Worm (Caenorhabditis elegans) whole organism, young adult: ENCODE data around the gene ZK154.4.

Experiments used
- F22D6.2 ChIP-seq: sonication (generic microtip); optimal IDR thresholded peaks from 2 replicates; lab custom pipeline; 2016; ENCODE audit warnings: mild to moderate bottlenecking, missing genetic modification characterization, missing compliant biosample characterization
- F33H1.4 ChIP-seq: fragments of 200-800 bp; sonication (Bioruptor generic); IDR thresholded peaks from 2 replicates; pipeline ENCODE4 v1.3.6; 2022; ENCODE audit warnings: missing genetic modification reagents, missing genetic modification characterization, missing compliant biosample characterization
- F37B4.10 ChIP-seq: fragments of 200-800 bp; sonication (Bioruptor generic); IDR thresholded peaks from 2 replicates; pipeline ENCODE4 v1.3.6; 2022; ENCODE audit warnings: missing genetic modification characterization, missing compliant biosample characterization
- F55B11.4 ChIP-seq: sonication (generic microtip); optimal IDR thresholded peaks from 2 replicates; lab custom pipeline; 2016; ENCODE audit warnings: missing compliant biosample characterization, missing genetic modification characterization, borderline replicate concordance; ENCODE audit not compliant: insufficient read depth
- K11D2.4 ChIP-seq: fragments of 200-800 bp; sonication (Bioruptor generic); IDR thresholded peaks from 2 replicates; pipeline ENCODE4 v1.3.6; 2022; ENCODE audit warnings: missing genetic modification reagents, missing genetic modification characterization, missing compliant biosample characterization
- K12H6.12 ChIP-seq: fragments of 200-800 bp; sonication (Bioruptor generic); optimal IDR thresholded peaks from 2 replicates; lab custom pipeline; 2018; ENCODE audit warnings: mild to moderate bottlenecking, missing genetic modification characterization, missing compliant biosample characterization
- T26A5.8 ChIP-seq: sonication (generic microtip); optimal IDR thresholded peaks from 2 replicates; lab custom pipeline; 2016; ENCODE audit warnings: missing genetic modification characterization, missing compliant biosample characterization
- Y53G8AR.9 ChIP-seq: fragments of 200-800 bp; sonication (Bioruptor generic); conservative IDR thresholded peaks from 2 replicates; pipeline ENCODE4 v1.3.6; 2022; ENCODE audit warnings: missing genetic modification reagents, missing genetic modification characterization, missing compliant biosample characterization
- Y67H2A.10 ChIP-seq: fragments of 200-800 bp; sonication (Bioruptor generic); conservative IDR thresholded peaks from 2 replicates; pipeline ENCODE4 v1.3.6; 2022; ENCODE audit warnings: missing genetic modification reagents, missing genetic modification characterization, missing compliant biosample characterization
- Y79H2A.3 ChIP-seq: fragments of 200-800 bp; sonication (Bioruptor generic); conservative IDR thresholded peaks from 2 replicates; pipeline ENCODE4 v1.3.6; 2022; ENCODE audit warnings: missing genetic modification reagents, missing genetic modification characterization, missing compliant biosample characterization
- ZK185.1 ChIP-seq: sonication (generic microtip); optimal IDR thresholded peaks from 2 replicates; lab custom pipeline; 2016; ENCODE audit warnings: mild to moderate bottlenecking, missing genetic modification characterization, missing compliant biosample characterization; ENCODE audit not compliant: poor library complexity, severe bottlenecking
- ama-1 ChIP-seq, 3 experiments: fragments of 150-350 bp in 1 of 3; sonication (generic microtip) in 2 of 3; optimal IDR thresholded peaks; 2 replicates each; lab custom pipeline; 2014 to 2018; ENCODE audit warnings: missing biosample characterization in 2 of 3, missing genetic modification characterization in 2 of 3, missing genetic modification reagents in 2 of 3
- athp-1 ChIP-seq: sonication (generic microtip); optimal IDR thresholded peaks from 2 replicates; lab custom pipeline; 2017; ENCODE audit warnings: mild to moderate bottlenecking, missing genetic modification characterization, missing compliant biosample characterization
- attf-5 ChIP-seq: fragments of 200-800 bp; sonication (Bioruptor generic); optimal IDR thresholded peaks from 2 replicates; lab custom pipeline; 2018; ENCODE audit warnings: mild to moderate bottlenecking, missing genetic modification characterization, missing compliant biosample characterization
- bed-1 ChIP-seq: fragments of 200-800 bp; sonication (Bioruptor generic); IDR thresholded peaks from 2 replicates; pipeline ENCODE4 v1.3.6; 2022; ENCODE audit warnings: missing genetic modification reagents, missing genetic modification characterization, missing compliant biosample characterization
- bed-2 ChIP-seq: fragments of 200-800 bp; sonication (Bioruptor generic); IDR thresholded peaks from 2 replicates; pipeline ENCODE4 v1.3.6; 2022; ENCODE audit warnings: missing genetic modification reagents, missing genetic modification characterization, missing compliant biosample characterization
- cebp-1 ChIP-seq, 2 experiments: fragments of 200-800 bp in 1 of 2; sonication (Bioruptor generic) in 1 of 2; sonication (generic microtip) in 1 of 2; IDR thresholded peaks in 1 of 2; optimal IDR thresholded peaks in 1 of 2; 2 replicates each; pipeline versions ENCODE4 v1.3.6 to Lab custom; 2017 to 2022; ENCODE audit warnings: missing compliant biosample characterization in 2 of 2, missing genetic modification characterization in 2 of 2, mild to moderate bottlenecking in 1 of 2, missing genetic modification reagents in 1 of 2, moderate library complexity in 1 of 2
- ceh-27 ChIP-seq: fragments of 200-800 bp; sonication (Bioruptor generic); optimal IDR thresholded peaks from 2 replicates; lab custom pipeline; 2018; ENCODE audit warnings: mild to moderate bottlenecking, missing genetic modification characterization, moderate library complexity, missing compliant biosample characterization
- ceh-58 ChIP-seq: fragments of 200-800 bp; sonication (Bioruptor generic); IDR thresholded peaks from 2 replicates; pipeline ENCODE4 v1.3.6; 2022; ENCODE audit warnings: missing genetic modification characterization, missing compliant biosample characterization
- dpff-1 ChIP-seq: sonication (generic microtip); optimal IDR thresholded peaks from 2 replicates; lab custom pipeline; 2017; ENCODE audit warnings: mild to moderate bottlenecking, missing genetic modification characterization, missing compliant biosample characterization
- egl-18 ChIP-seq: fragments of 200-800 bp; sonication (Bioruptor generic); IDR thresholded peaks from 2 replicates; pipeline ENCODE4 v1.3.6; 2022; ENCODE audit warnings: missing genetic modification reagents, missing genetic modification characterization, missing compliant biosample characterization
- hmg-1.2 ChIP-seq: fragments of 200-800 bp; sonication (Bioruptor generic); IDR thresholded peaks from 2 replicates; pipeline ENCODE4 v1.3.6; 2022; ENCODE audit warnings: missing genetic modification reagents, missing genetic modification characterization, missing compliant biosample characterization
- let-526 ChIP-seq: fragments of 200-800 bp; sonication (Bioruptor generic); IDR thresholded peaks from 2 replicates; pipeline ENCODE4 v1.3.6; 2022; ENCODE audit warnings: missing genetic modification reagents, missing genetic modification characterization, missing compliant biosample characterization
- lin-40 ChIP-seq: sonication (generic microtip); optimal IDR thresholded peaks from 2 replicates; lab custom pipeline; 2016; ENCODE audit warnings: missing genetic modification characterization, mild to moderate bottlenecking, missing compliant biosample characterization, missing genotype, missing genetic modification reagents
- lin-54 ChIP-seq: fragments of 200-800 bp; sonication (Bioruptor generic); optimal IDR thresholded peaks from 2 replicates; lab custom pipeline; 2018; ENCODE audit warnings: mild to moderate bottlenecking, missing genetic modification characterization, missing compliant biosample characterization
- madf-10 ChIP-seq: sonication (generic microtip); optimal IDR thresholded peaks from 2 replicates; lab custom pipeline; 2016; ENCODE audit warnings: mild to moderate bottlenecking, missing genetic modification characterization, missing compliant biosample characterization
- mel-28 ChIP-seq: sonication (generic microtip); optimal IDR thresholded peaks from 2 replicates; lab custom pipeline; 2016; ENCODE audit warnings: borderline replicate concordance, mild to moderate bottlenecking, missing genetic modification characterization, missing compliant biosample characterization
- nfya-1 ChIP-seq: sonication (generic microtip); optimal IDR thresholded peaks from 2 replicates; lab custom pipeline; 2017; ENCODE audit warnings: antibody characterized with exemption, missing compliant biosample characterization, missing genetic modification characterization, borderline replicate concordance; ENCODE audit not compliant: insufficient read depth
- nhr-80 ChIP-seq: sonication (generic microtip); optimal IDR thresholded peaks from 2 replicates; lab custom pipeline; 2016; ENCODE audit warnings: missing genetic modification characterization, missing compliant biosample characterization
- nhr-90 ChIP-seq: sonication (generic microtip); optimal IDR thresholded peaks from 2 replicates; lab custom pipeline; 2016; ENCODE audit warnings: missing genotype, mild to moderate bottlenecking, missing genetic modification characterization, missing compliant biosample characterization
- snpc-1.3 ChIP-seq: sonication (generic microtip); optimal IDR thresholded peaks from 2 replicates; lab custom pipeline; 2017; ENCODE audit warnings: missing genetic modification characterization, mild to moderate bottlenecking, missing compliant biosample characterization, antibody characterized with exemption, moderate library complexity, missing genotype, missing genetic modification reagents; ENCODE audit not compliant: insufficient read depth
- somi-1 ChIP-seq: fragments of 200-800 bp; sonication (Bioruptor generic); optimal IDR thresholded peaks from 2 replicates; lab custom pipeline; 2018; ENCODE audit warnings: mild to moderate bottlenecking, missing genetic modification characterization, missing compliant biosample characterization
- tlf-1 ChIP-seq: fragments of 200-800 bp; sonication (Bioruptor generic); optimal IDR thresholded peaks from 2 replicates; lab custom pipeline; 2018; ENCODE audit warnings: mild to moderate bottlenecking, missing genetic modification characterization, missing compliant biosample characterization
- zim-3 ChIP-seq: sonication (generic microtip); optimal IDR thresholded peaks from 2 replicates; lab custom pipeline; 2017; ENCODE audit warnings: mild to moderate bottlenecking, missing genetic modification characterization, moderate library complexity, missing compliant biosample characterization
- ztf-22 ChIP-seq: fragments of 200-800 bp; sonication (Bioruptor generic); optimal IDR thresholded peaks from 2 replicates; lab custom pipeline; 2018; ENCODE audit warnings: mild to moderate bottlenecking, missing genetic modification characterization, moderate library complexity, missing compliant biosample characterization
- ztf-26 ChIP-seq: sonication (generic microtip); optimal IDR thresholded peaks from 2 replicates; lab custom pipeline; 2017; ENCODE audit warnings: missing genetic modification characterization, missing compliant biosample characterization
- ztf-6 ChIP-seq: fragments of 200-800 bp; sonication (Bioruptor generic); IDR thresholded peaks from 2 replicates; pipeline ENCODE4 v1.3.6; 2022; ENCODE audit warnings: missing genetic modification reagents, missing genetic modification characterization, missing compliant biosample characterization

ZK154.4 gene

ce11 chrX:7809352-7810196 is 27.4 kb upstream of the ZK154.4 start:
- no peak for TF ChIP-seq tlf-1 (GFP tag; lab: Kevin White, UChicago)
- 0 out of 2 replicates have a peak, but pooled peaks have one; percentile 32 for TF ChIP-seq let-526 (GFP tag; lab: Robert Waterston, UW)
- no peak for TF ChIP-seq lin-54
- TF ChIP-seq bed-2 (GFP tag; lab: Robert Waterston, UW) = no peak
- TF ChIP-seq K12H6.12 (tag; lab: Kevin White, UChicago) = peak; percentile 10
- TF ChIP-seq hmg-1.2 = peak; percentile 15; the same call in 1 of the 2 replicates
- peak; percentile 48 for TF ChIP-seq attf-5 (GFP tag; lab: Kevin White, UChicago)
- TF ChIP-seq F55B11.4 = no peak
- peak; percentile 3 for TF ChIP-seq ztf-26
- no peak for TF ChIP-seq ZK185.1 (tag; lab: Kevin White, UChicago)
- TF ChIP-seq cebp-1 (GFP tag; IDR thresholded peaks at IDR 0.05; lab: Robert Waterston, UW) = no peak; the same call in 1 of the 2 replicates
- peak; percentile 87 for TF ChIP-seq cebp-1 (tag; optimal IDR thresholded peaks at IDR 0.05; lab: Kevin White, UChicago)
- no peak for TF ChIP-seq ceh-27
- TF ChIP-seq somi-1 (GFP tag; lab: Kevin White, UChicago) = peak; percentile 4
- no peak for TF ChIP-seq zim-3 (tag; lab: Kevin White, UChicago)
- peak; percentile 33 for TF ChIP-seq nhr-80 (tag; lab: Kevin White, UChicago)
- TF ChIP-seq lin-40 = peak; percentile 8
- TF ChIP-seq nhr-90 (tag; lab: Kevin White, UChicago) = no peak
- TF ChIP-seq madf-10 = no peak

DNA sequence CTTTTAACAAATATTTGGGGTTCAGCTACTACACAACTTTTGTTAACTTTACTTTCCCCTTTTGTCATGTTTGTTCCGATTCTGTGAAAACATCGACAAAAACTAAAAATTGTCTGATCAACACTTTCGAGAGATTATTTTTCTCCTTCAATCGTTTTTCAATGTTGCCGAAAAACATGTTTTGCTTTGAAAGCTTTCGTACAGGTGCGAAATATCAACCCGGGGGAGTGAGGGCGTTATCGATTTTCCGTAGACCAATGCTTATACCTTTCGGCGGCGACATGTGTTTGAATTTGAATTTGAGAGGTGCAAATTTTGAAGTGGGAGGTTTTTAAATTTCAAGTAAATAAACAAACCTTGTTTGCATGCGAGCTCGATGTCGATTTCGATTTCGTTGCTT is 26.2 kb upstream of the ZK154.4 start:
- TF ChIP-seq egl-18 (GFP tag; lab: Robert Waterston, UW) (no peak), nfya-1 (tag; lab: Kevin White, UChicago) (no peak), Y79H2A.3 (GFP tag; lab: Robert Waterston, UW) (no peak), ZK185.1 (tag; lab: Kevin White, UChicago) (no peak), K11D2.4 (GFP tag; lab: Robert Waterston, UW) (no peak), ztf-6 (no peak)

DNA sequence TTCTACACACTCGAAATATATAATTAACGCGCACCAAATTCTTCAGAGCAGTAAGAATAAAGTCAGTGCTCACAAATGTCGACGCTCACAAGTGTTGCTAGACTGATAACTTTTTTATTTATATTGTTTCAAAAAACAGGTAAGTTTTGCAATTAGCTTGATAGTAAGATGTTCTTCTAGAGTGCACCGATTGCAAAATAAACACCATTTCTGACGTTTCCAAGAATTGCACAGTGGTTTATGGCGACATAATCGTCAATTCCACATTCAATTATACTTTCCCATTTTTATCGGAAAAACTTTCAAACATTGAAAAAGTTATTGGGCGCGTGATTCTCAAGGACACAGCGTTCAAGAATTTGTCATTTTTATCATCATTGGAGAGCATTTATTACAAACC is 18.2 kb upstream of the ZK154.4 start:
- TF ChIP-seq nhr-80 (tag; lab: Kevin White, UChicago) = peak; percentile 15
- no peak for TF ChIP-seq snpc-1.3

DNA sequence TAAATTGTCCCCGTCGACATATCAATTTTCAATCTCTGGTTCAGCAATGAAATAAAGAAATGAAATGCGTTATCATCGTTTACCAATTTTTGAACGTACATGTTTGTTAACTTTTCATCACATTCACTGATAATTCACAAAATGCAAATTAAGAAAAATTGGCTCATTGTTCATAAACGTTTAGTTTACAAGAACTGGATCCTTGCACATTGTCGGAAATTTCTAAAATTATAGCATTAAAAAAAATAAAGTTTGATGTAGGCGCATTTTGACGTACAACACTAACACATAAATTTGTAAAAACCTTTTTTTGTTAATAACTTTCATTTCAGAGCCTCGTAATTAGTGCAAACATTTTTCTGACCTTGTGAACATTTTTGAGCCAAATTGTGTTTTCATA is 17.5 kb upstream of the ZK154.4 start, which contains the start of gene gpx-7:
Gene gpx-7, minus strand, starts transcription at position 101 of the 400 bp plus-strand sequence.
- TF ChIP-seq ama-1 (optimal IDR thresholded peaks at IDR 0.05; lab: Kevin White, UChicago) (no peak), ama-1 (GFP tag; optimal IDR thresholded peaks at IDR 0.05; lab: Kevin White, UChicago) (no peak), nhr-80 (tag; lab: Kevin White, UChicago) (peak; percentile 34), F22D6.2 (tag; lab: Kevin White, UChicago) (no peak), lin-40 (no peak)

- TF ChIP-seq F37B4.10 (GFP tag; lab: Robert Waterston, UW) (no peak), F33H1.4 (GFP tag; lab: Robert Waterston, UW) (no peak), ZK185.1 (tag; lab: Kevin White, UChicago) (peak; percentile 71), dpff-1 (tag; lab: Kevin White, UChicago) (no peak), Y67H2A.10 (GFP tag; lab: Robert Waterston, UW) (no peak), Y53G8AR.9 (GFP tag; lab: Robert Waterston, UW) (no peak), athp-1 (tag; lab: Kevin White, UChicago) (no peak), T26A5.8 (no peak), K12H6.12 (tag; lab: Kevin White, UChicago) (peak; percentile 37), ceh-58 (no peak), mel-28 (tag; lab: Kevin White, UChicago) (no peak), bed-1 (GFP tag; lab: Robert Waterston, UW) (no peak), lin-40 (peak; percentile 15), ztf-22 (GFP tag; lab: Kevin White, UChicago) (no peak)
These were observed 16.2 kb upstream of the ZK154.4 start, which contains the start of gene adm-4 for ce11 chrX:7798248-7799020. adm-4 (minus strand) TSS chrX:7798298.
